Fruit fly (Drosophila melanogaster) whole organism, embryonic: Measurements from ENCODE around the gene Snapin.

Experiments used
- Bdp1 ChIP-seq: fragments of 200-800 bp; sonication (Bioruptor generic); optimal IDR thresholded peaks from 3 replicates; lab custom pipeline; 2016; ENCODE audit warnings: missing biosample characterization, missing genetic modification characterization
- Blimp-1 ChIP-seq: fragments of 200-800 bp; sonication (Bioruptor generic); optimal IDR thresholded peaks from 3 replicates; lab custom pipeline; 2018; ENCODE audit warnings: missing biosample characterization, missing genetic modification characterization, mild to moderate bottlenecking, moderate library complexity, missing genetic modification reagents
- CG10209 ChIP-seq: fragments of 200-800 bp; sonication (Bioruptor generic); optimal IDR thresholded peaks from 3 replicates; lab custom pipeline; 2017; ENCODE audit warnings: missing biosample characterization, mild to moderate bottlenecking, missing genetic modification characterization, missing genetic modification reagents
- CG11723 ChIP-seq: fragments of 200-800 bp; sonication (Bioruptor generic); optimal IDR thresholded peaks from 2 replicates; lab custom pipeline; 2017; ENCODE audit warnings: missing biosample characterization, mild to moderate bottlenecking, missing genetic modification characterization
- CG12104 ChIP-seq: fragments of 200-800 bp; sonication (Bioruptor generic); optimal IDR thresholded peaks from 3 replicates; lab custom pipeline; 2016; ENCODE audit warnings: missing biosample characterization, missing genetic modification characterization
- CG14014 ChIP-seq: fragments of 200-800 bp; sonication (Bioruptor generic); IDR thresholded peaks from 2 replicates; pipeline ENCODE4 v1.3.6; 2022; ENCODE audit warnings: missing biosample characterization, missing genetic modification characterization
- CG14860 ChIP-seq: fragments of 200-800 bp; sonication (Bioruptor generic); IDR thresholded peaks from 3 replicates; pipeline ENCODE4 v1.3.6; 2022; ENCODE audit warnings: missing biosample characterization, missing genetic modification characterization; ENCODE audit not compliant: partially characterized antibody
- CG14965 ChIP-seq: fragments of 200-800 bp; sonication (Bioruptor generic); optimal IDR thresholded peaks from 2 replicates; lab custom pipeline; 2016; ENCODE audit warnings: missing biosample characterization, missing genetic modification characterization, borderline replicate concordance
- CG15269 ChIP-seq: fragments of 200-800 bp; sonication (Bioruptor generic); optimal IDR thresholded peaks from 2 replicates; lab custom pipeline; 2018; ENCODE audit warnings: missing biosample characterization, mild to moderate bottlenecking, missing genetic modification characterization, moderate library complexity
- CG2202 ChIP-seq: fragments of 200-800 bp; sonication (Bioruptor generic); optimal IDR thresholded peaks from 2 replicates; lab custom pipeline; 2018; ENCODE audit warnings: missing biosample characterization, mild to moderate bottlenecking, missing genetic modification characterization
- CG2875 ChIP-seq: fragments of 200-800 bp; sonication (Bioruptor generic); optimal IDR thresholded peaks from 2 replicates; lab custom pipeline; 2017; ENCODE audit warnings: missing biosample characterization, mild to moderate bottlenecking, missing genetic modification characterization, missing genetic modification reagents
- CG32767 ChIP-seq: fragments of 200-800 bp; sonication (Bioruptor generic); IDR thresholded peaks from 2 replicates; pipeline ENCODE4 v1.3.6; 2022; ENCODE audit warnings: missing biosample characterization, missing genetic modification characterization
- CG4730 ChIP-seq: fragments of 200-800 bp; sonication (Bioruptor generic); IDR thresholded peaks from 2 replicates; pipeline ENCODE4 v1.3.6; 2022; ENCODE audit warnings: missing biosample characterization, missing genetic modification characterization
- CG5180 ChIP-seq: fragments of 200-800 bp; sonication (Bioruptor generic); optimal IDR thresholded peaks from 3 replicates; lab custom pipeline; 2017; ENCODE audit warnings: missing biosample characterization, missing genetic modification characterization, mild to moderate bottlenecking, moderate library complexity, missing genetic modification reagents
- CG8388 ChIP-seq: fragments of 200-800 bp; sonication (Bioruptor generic); optimal IDR thresholded peaks from 2 replicates; lab custom pipeline; 2019; ENCODE audit warnings: missing biosample characterization, mild to moderate bottlenecking, missing genetic modification characterization, moderate library complexity
- CG9215 ChIP-seq: fragments of 200-800 bp; sonication (Bioruptor generic); IDR thresholded peaks from 2 replicates; pipeline ENCODE4 v1.3.6; 2022; ENCODE audit warnings: missing biosample characterization, missing genetic modification characterization
- CHES-1-like ChIP-seq: fragments of 200-800 bp; sonication (Bioruptor generic); optimal IDR thresholded peaks from 2 replicates; lab custom pipeline; 2016; ENCODE audit warnings: missing biosample characterization, missing genetic modification characterization
- Dbx ChIP-seq: fragments of 200-800 bp; sonication (Bioruptor generic); IDR thresholded peaks from 3 replicates; pipeline ENCODE4 v1.3.6; 2022; ENCODE audit warnings: missing biosample characterization, missing genetic modification characterization
- E2f1 ChIP-seq: fragments of 200-800 bp; sonication (Bioruptor generic); IDR thresholded peaks from 2 replicates; pipeline ENCODE4 v1.3.6; 2022; ENCODE audit warnings: missing biosample characterization, missing genetic modification characterization
- Fer2 ChIP-seq: fragments of 200-800 bp; sonication (Bioruptor generic); optimal IDR thresholded peaks from 2 replicates; lab custom pipeline; 2018; ENCODE audit warnings: missing biosample characterization, mild to moderate bottlenecking, missing genetic modification characterization, moderate library complexity
- HHEX ChIP-seq: fragments of 200-800 bp; sonication (Bioruptor generic); optimal IDR thresholded peaks from 3 replicates; lab custom pipeline; 2017; ENCODE audit warnings: missing biosample characterization, mild to moderate bottlenecking, missing genetic modification characterization, missing genetic modification reagents
- HLH3B ChIP-seq: fragments of 200-800 bp; sonication (Bioruptor generic); IDR thresholded peaks from 2 replicates; pipeline ENCODE4 v1.3.6; 2022; ENCODE audit warnings: missing biosample characterization, missing genetic modification characterization
- HmgZ ChIP-seq: fragments of 200-800 bp; sonication (Bioruptor generic); optimal IDR thresholded peaks from 2 replicates; lab custom pipeline; 2018; ENCODE audit warnings: missing biosample characterization, mild to moderate bottlenecking, missing genetic modification characterization
- Lhr ChIP-seq: fragments of 200-800 bp; sonication (Bioruptor generic); optimal IDR thresholded peaks from 3 replicates; lab custom pipeline; 2017; ENCODE audit warnings: mild to moderate bottlenecking, missing biosample characterization, missing genetic modification reagents, missing genetic modification characterization
- MBD-R2 ChIP-seq: fragments of 200-800 bp; sonication (Bioruptor generic); IDR thresholded peaks from 2 replicates; pipeline ENCODE4 v1.3.6; 2022; ENCODE audit warnings: missing biosample characterization, missing genetic modification characterization
- Optix ChIP-seq: fragments of 200-800 bp; sonication (Bioruptor generic); IDR thresholded peaks from 3 replicates; pipeline ENCODE4 v1.3.6; 2022; ENCODE audit warnings: missing biosample characterization, missing genetic modification characterization
- Poxn ChIP-seq: fragments of 200-800 bp; sonication (Bioruptor generic); IDR thresholded peaks from 2 replicates; pipeline ENCODE4 v1.3.6; 2022; ENCODE audit warnings: missing biosample characterization, missing genetic modification characterization
- Ravus ChIP-seq: fragments of 200-800 bp; sonication (Bioruptor generic); IDR thresholded peaks from 2 replicates; pipeline ENCODE4 v1.3.6; 2022; ENCODE audit warnings: missing biosample characterization, missing genetic modification characterization
- Side ChIP-seq: fragments of 200-800 bp; sonication (Bioruptor generic); optimal IDR thresholded peaks from 2 replicates; lab custom pipeline; 2016; ENCODE audit warnings: missing biosample characterization, missing genetic modification characterization
- Trl ChIP-seq, 3 experiments: fragments of >200 bp in 2 of 3; fragments of 200-800 bp in 1 of 3; sonication (Bioruptor generic) in 1 of 3; optimal IDR thresholded peaks; 2 replicates in 1 of 3; 3 replicates in 2 of 3; lab custom pipeline; 2016 to 2017; ENCODE audit warnings: missing biosample characterization in 1 of 3, missing genetic modification characterization in 1 of 3
- Xbp1 ChIP-seq: fragments of 200-800 bp; sonication (Bioruptor generic); optimal IDR thresholded peaks from 3 replicates; lab custom pipeline; 2016; ENCODE audit warnings: missing biosample characterization, mild to moderate bottlenecking, missing genetic modification characterization
- ato ChIP-seq: fragments of 200-800 bp; sonication (Bioruptor generic); IDR thresholded peaks from 2 replicates; pipeline ENCODE4 v1.3.6; 2022; ENCODE audit warnings: missing biosample characterization, missing genetic modification characterization; ENCODE audit not compliant: partially characterized antibody
- bigmax ChIP-seq: fragments of 200-800 bp; sonication (Bioruptor generic); optimal IDR thresholded peaks from 2 replicates; lab custom pipeline; 2018; ENCODE audit warnings: missing biosample characterization, mild to moderate bottlenecking, missing genetic modification characterization
- corto ChIP-seq: fragments of 200-800 bp; sonication (Bioruptor generic); optimal IDR thresholded peaks from 2 replicates; lab custom pipeline; 2016; ENCODE audit warnings: missing biosample characterization, mild to moderate bottlenecking, missing genetic modification characterization, moderate library complexity
- crp ChIP-seq, 2 experiments: fragments of 200-800 bp; sonication (Bioruptor generic); optimal IDR thresholded peaks; 2 replicates in 1 of 2; 3 replicates in 1 of 2; lab custom pipeline; 2017; ENCODE audit warnings: missing biosample characterization in 2 of 2, missing genetic modification characterization in 2 of 2, mild to moderate bottlenecking in 1 of 2, moderate library complexity in 1 of 2
- hkb ChIP-seq, 2 experiments: fragments of 200-800 bp in 1 of 2; fragments of >200 bp in 1 of 2; sonication (Bioruptor generic) in 1 of 2; IDR thresholded peaks in 1 of 2; optimal IDR thresholded peaks in 1 of 2; 2 replicates each; pipeline versions ENCODE4 v1.3.6 to Lab custom; 2017 to 2022; ENCODE audit warnings: missing biosample characterization in 1 of 2, missing genetic modification characterization in 1 of 2
- inv ChIP-seq: fragments of 200-800 bp; sonication (Bioruptor generic); IDR thresholded peaks from 2 replicates; pipeline ENCODE4 v1.3.6; 2022; ENCODE audit warnings: missing biosample characterization, missing genetic modification characterization; ENCODE audit not compliant: partially characterized antibody
- lbe ChIP-seq: fragments of 200-800 bp; sonication (Bioruptor generic); optimal IDR thresholded peaks from 2 replicates; lab custom pipeline; 2016; ENCODE audit warnings: missing biosample characterization, mild to moderate bottlenecking, missing genetic modification characterization
- lov ChIP-seq, 2 experiments: fragments of 200-800 bp in 1 of 2; fragments of >200 bp in 1 of 2; sonication (Bioruptor generic) in 1 of 2; IDR thresholded peaks in 1 of 2; optimal IDR thresholded peaks in 1 of 2; 2 replicates in 1 of 2; 3 replicates in 1 of 2; pipeline versions ENCODE4 v1.3.6 to Lab custom; 2017 to 2022; ENCODE audit warnings: missing biosample characterization in 1 of 2, missing genetic modification characterization in 1 of 2
- maf-S ChIP-seq: fragments of 200-800 bp; sonication (Bioruptor generic); optimal IDR thresholded peaks from 2 replicates; lab custom pipeline; 2016; ENCODE audit warnings: missing biosample characterization, missing genetic modification characterization
- odd ChIP-seq: fragments of 200-800 bp; sonication (Bioruptor generic); optimal IDR thresholded peaks from 2 replicates; lab custom pipeline; 2017; ENCODE audit warnings: missing biosample characterization, mild to moderate bottlenecking, missing genetic modification characterization
- otp ChIP-seq: fragments of 200-800 bp; sonication (Bioruptor generic); IDR thresholded peaks from 3 replicates; pipeline ENCODE4, ENCODE4 v1.3.6; 2022; ENCODE audit warnings: missing biosample characterization, missing genetic modification characterization
- pb ChIP-seq: fragments of 200-800 bp; sonication (Bioruptor generic); optimal IDR thresholded peaks from 3 replicates; lab custom pipeline; 2016; ENCODE audit warnings: missing biosample characterization, missing genetic modification characterization
- ro ChIP-seq: fragments of 200-800 bp; sonication (Bioruptor generic); IDR thresholded peaks from 2 replicates; pipeline ENCODE4 v1.3.6; 2022; ENCODE audit warnings: missing biosample characterization, missing genetic modification characterization
- row ChIP-seq: fragments of 200-800 bp; sonication (Bioruptor generic); IDR thresholded peaks from 3 replicates; pipeline ENCODE4 v1.3.6; 2022; ENCODE audit warnings: missing biosample characterization, missing genetic modification characterization
- sens-2 ChIP-seq: fragments of 200-800 bp; sonication (Bioruptor generic); IDR thresholded peaks from 2 replicates; pipeline ENCODE4 v1.3.6; 2022; ENCODE audit warnings: missing biosample characterization, missing genetic modification characterization
- sr ChIP-seq: fragments of 200-800 bp; sonication (Bioruptor generic); IDR thresholded peaks from 3 replicates; pipeline ENCODE4 v1.3.6; 2022; ENCODE audit warnings: missing biosample characterization, missing genetic modification characterization
- vfl ChIP-seq: fragments of 200-800 bp; sonication (Bioruptor generic); optimal IDR thresholded peaks from 2 replicates; lab custom pipeline; 2016; ENCODE audit warnings: missing biosample characterization, missing genetic modification characterization

The Snapin gene

dm6 chr2L:2750337-2751084 lies 9.0 kb downstream of the Snapin start (continued):
- TF ChIP-seq Side (GFP tag; lab: Kevin White, UChicago) (peak; percentile 85), E2f1 (no peak), bigmax (peak; percentile 55), CG9215 (GFP tag; lab: Robert Waterston, UW) (no peak), CG15269 (tag; lab: Kevin White, UChicago) (peak; percentile 89), CG2202 (tag; lab: Kevin White, UChicago) (peak; percentile 28), inv (GFP tag; lab: Robert Waterston, UW) (no peak), HLH3B (GFP tag; lab: Robert Waterston, UW) (no peak), CG32767 (no peak), ato (GFP tag; lab: Robert Waterston, UW) (no peak), CHES-1-like (GFP tag; lab: Kevin White, UChicago) (peak; percentile 64), Optix (no peak), Blimp-1 (GFP tag; lab: Kevin White, UChicago) (peak; percentile 72), hkb (optimal IDR thresholded peaks at IDR 0.05; lab: Kevin White, UChicago) (no peak), hkb (GFP tag; IDR thresholded peaks at IDR 0.05; lab: Robert Waterston, UW) (no peak), Trl (optimal IDR thresholded peaks at IDR 0.05; lab: Kevin White, UChicago) (no peak), Trl (GFP tag; optimal IDR thresholded peaks at IDR 0.05; lab: Kevin White, UChicago) (peak; percentile 86), sr (GFP tag; lab: Robert Waterston, UW) (no peak), row (GFP tag; lab: Robert Waterston, UW) (no peak), CG14014 (GFP tag; lab: Robert Waterston, UW) (no peak), Bdp1 (peak; percentile 53), CG12104 (GFP tag; lab: Kevin White, UChicago) (peak; percentile 66), CG14965 (peak; percentile 61), CG2875 (GFP tag; lab: Kevin White, UChicago) (peak; percentile 56), ro (no peak), Poxn (no peak), CG11723 (peak; percentile 13), maf-S (GFP tag; lab: Kevin White, UChicago) (peak; percentile 78), lbe (GFP tag; lab: Kevin White, UChicago) (no peak), Lhr (GFP tag; lab: Kevin White, UChicago) (no peak), Xbp1 (GFP tag; lab: Kevin White, UChicago) (peak; percentile 74), CG14860 (GFP tag; lab: Robert Waterston, UW) (no peak), CG8388 (GFP tag; lab: Kevin White, UChicago) (peak; percentile 48), Ravus (GFP tag; lab: Robert Waterston, UW) (no peak), otp (GFP tag; lab: Robert Waterston, UW) (no peak), CG10209 (peak; percentile 81), MBD-R2 (GFP tag; lab: Robert Waterston, UW) (no peak), crp (GFP tag; optimal IDR thresholded peaks at IDR 0.05; lab: Kevin White, UChicago) (peak in 1 of 2 experiments; percentile 16), CG4730 (GFP tag; lab: Robert Waterston, UW) (no peak), Fer2 (tag; lab: Kevin White, UChicago) (peak; percentile 55), pb (GFP tag; lab: Kevin White, UChicago) (peak; percentile 71), Dbx (no peak), odd (GFP tag; lab: Kevin White, UChicago) (peak; percentile 67), vfl (peak; percentile 57), HmgZ (peak; percentile 85), lov (optimal IDR thresholded peaks at IDR 0.05; lab: Kevin White, UChicago) (no peak), lov (GFP tag; IDR thresholded peaks at IDR 0.05; lab: Robert Waterston, UW) (no peak), HHEX (GFP tag; lab: Kevin White, UChicago) (peak; percentile 86), corto (GFP tag; lab: Kevin White, UChicago) (no peak), CG5180 (GFP tag; lab: Kevin White, UChicago) (peak; percentile 63), sens-2 (GFP tag; lab: Robert Waterston, UW) (no peak)
